Worm (Caenorhabditis elegans) whole organism, late embryonic: ENCODE data around the gene str-221.
A peak's percentile ranks its signal among the peaks of the same experiment; 100 is the strongest.

Source experiments
- F13H6.1 ChIP-seq: sonication (generic microtip); optimal IDR thresholded peaks from 2 replicates; lab custom pipeline; 2016; ENCODE audit warnings: missing genetic modification characterization, missing compliant biosample characterization
- K02D7.2 ChIP-seq: sonication (generic microtip); optimal IDR thresholded peaks from 2 replicates; lab custom pipeline; 2017; ENCODE audit warnings: mild to moderate bottlenecking, missing genetic modification characterization, missing compliant biosample characterization
- T23F11.4 ChIP-seq: fragments of 200-800 bp; sonication (Bioruptor generic); optimal IDR thresholded peaks from 2 replicates; lab custom pipeline; 2018; ENCODE audit warnings: mild to moderate bottlenecking, missing genetic modification characterization, missing compliant biosample characterization
- ahr-1 ChIP-seq: sonication (generic microtip); optimal IDR thresholded peaks from 2 replicates; lab custom pipeline; 2016; ENCODE audit warnings: missing genetic modification characterization, missing compliant biosample characterization
- ceh-18 ChIP-seq: sonication (generic microtip); optimal IDR thresholded peaks from 2 replicates; lab custom pipeline; 2016; ENCODE audit warnings: missing genetic modification characterization, missing compliant biosample characterization
- ceh-19 ChIP-seq: fragments of 200-800 bp; sonication (Bioruptor generic); optimal IDR thresholded peaks from 2 replicates; lab custom pipeline; 2018; ENCODE audit warnings: mild to moderate bottlenecking, missing genetic modification characterization, missing compliant biosample characterization
- ceh-22 ChIP-seq: sonication (generic microtip); optimal IDR thresholded peaks from 2 replicates; lab custom pipeline; 2017; ENCODE audit warnings: missing biosample characterization, missing genetic modification characterization
- ceh-24 ChIP-seq: sonication (generic microtip); optimal IDR thresholded peaks from 2 replicates; lab custom pipeline; 2016; ENCODE audit warnings: mild to moderate bottlenecking, missing genetic modification characterization, missing compliant biosample characterization
- ceh-31 ChIP-seq: sonication (generic microtip); optimal IDR thresholded peaks from 2 replicates; lab custom pipeline; 2016; ENCODE audit warnings: missing genetic modification characterization, missing compliant biosample characterization
- ceh-34 ChIP-seq: sonication (generic microtip); optimal IDR thresholded peaks from 2 replicates; lab custom pipeline; 2016; ENCODE audit warnings: mild to moderate bottlenecking, missing genetic modification characterization, missing compliant biosample characterization
- ceh-48 ChIP-seq: sonication (generic microtip); optimal IDR thresholded peaks from 2 replicates; lab custom pipeline; 2016; ENCODE audit warnings: missing genetic modification characterization, inconsistent platforms, missing compliant biosample characterization
- ceh-6 ChIP-seq: fragments of 200-800 bp; sonication (Bioruptor generic); optimal IDR thresholded peaks from 2 replicates; lab custom pipeline; 2018; ENCODE audit warnings: mild to moderate bottlenecking, missing genetic modification characterization, missing compliant biosample characterization
- che-1 ChIP-seq: sonication (generic microtip); optimal IDR thresholded peaks from 2 replicates; lab custom pipeline; 2016; ENCODE audit warnings: mild to moderate bottlenecking, missing genetic modification characterization, missing compliant biosample characterization
- dmd-4 ChIP-seq: sonication (generic microtip); optimal IDR thresholded peaks from 2 replicates; lab custom pipeline; 2016; ENCODE audit warnings: borderline replicate concordance, missing genetic modification characterization, missing compliant biosample characterization
- dve-1 ChIP-seq: sonication (generic microtip); optimal IDR thresholded peaks from 2 replicates; lab custom pipeline; 2017; ENCODE audit warnings: antibody characterized with exemption, mild to moderate bottlenecking, missing genetic modification characterization, missing compliant biosample characterization
- elt-2 ChIP-seq: sonication (generic microtip); optimal IDR thresholded peaks from 2 replicates; lab custom pipeline; 2016; ENCODE audit warnings: missing genetic modification reagents, missing genetic modification characterization, missing compliant biosample characterization
- elt-4 ChIP-seq: sonication (generic microtip); optimal IDR thresholded peaks from 2 replicates; lab custom pipeline; 2016; ENCODE audit warnings: missing genetic modification characterization, missing compliant biosample characterization
- eyg-1 ChIP-seq: sonication (generic microtip); optimal IDR thresholded peaks from 2 replicates; lab custom pipeline; 2016; ENCODE audit warnings: missing genotype, missing genetic modification characterization, missing compliant biosample characterization
- hlh-30 ChIP-seq: sonication (generic microtip); optimal IDR thresholded peaks from 2 replicates; lab custom pipeline; 2017; ENCODE audit warnings: antibody characterized with exemption, missing genetic modification characterization, missing compliant biosample characterization; ENCODE audit not compliant: insufficient read depth
- hlh-6 ChIP-seq: sonication (generic microtip); optimal IDR thresholded peaks from 2 replicates; lab custom pipeline; 2016; ENCODE audit warnings: missing genotype, missing genetic modification characterization, missing compliant biosample characterization
- hlh-8 ChIP-seq: sonication (generic microtip); optimal IDR thresholded peaks from 2 replicates; lab custom pipeline; 2016; ENCODE audit warnings: missing genotype, missing genetic modification characterization, missing compliant biosample characterization
- lin-11 ChIP-seq: fragments of 200-800 bp; sonication (Bioruptor generic); optimal IDR thresholded peaks from 2 replicates; lab custom pipeline; 2018; ENCODE audit warnings: mild to moderate bottlenecking, missing genetic modification characterization, missing compliant biosample characterization
- mec-3 ChIP-seq: sonication (generic microtip); optimal IDR thresholded peaks from 2 replicates; lab custom pipeline; 2016; ENCODE audit warnings: borderline replicate concordance, missing genetic modification characterization, missing compliant biosample characterization
- nfya-1 ChIP-seq: sonication (generic microtip); optimal IDR thresholded peaks from 2 replicates; lab custom pipeline; 2017; ENCODE audit warnings: missing genetic modification characterization, mild to moderate bottlenecking, missing compliant biosample characterization, antibody characterized with exemption, moderate library complexity
- nhr-11 ChIP-seq: fragments of 150-350 bp; optimal IDR thresholded peaks from 2 replicates; lab custom pipeline; 2014; ENCODE audit warnings: missing biosample characterization, missing genetic modification characterization
- nhr-232 ChIP-seq: sonication (generic microtip); optimal IDR thresholded peaks from 2 replicates; lab custom pipeline; 2016; ENCODE audit warnings: missing genetic modification characterization, missing compliant biosample characterization
- npax-4 ChIP-seq: sonication (generic microtip); optimal IDR thresholded peaks from 2 replicates; lab custom pipeline; 2016; ENCODE audit warnings: missing genetic modification characterization, missing compliant biosample characterization
- pax-1 ChIP-seq: fragments of 150-350 bp; optimal IDR thresholded peaks from 2 replicates; lab custom pipeline; 2014; ENCODE audit warnings: missing biosample characterization, missing genetic modification characterization
- pha-4 ChIP-seq: fragments of 150-350 bp; optimal IDR thresholded peaks from 2 replicates; lab custom pipeline; 2018; ENCODE audit warnings: missing biosample characterization, missing genetic modification reagents, missing genetic modification characterization
- pros-1 ChIP-seq: fragments of 150-350 bp; optimal IDR thresholded peaks from 2 replicates; lab custom pipeline; 2014; ENCODE audit warnings: missing biosample characterization, missing genetic modification reagents, missing genetic modification characterization
- ref-2 ChIP-seq: sonication (generic microtip); optimal IDR thresholded peaks from 2 replicates; lab custom pipeline; 2016; ENCODE audit warnings: missing genetic modification characterization, missing compliant biosample characterization
- rnt-1 ChIP-seq: sonication (generic microtip); optimal IDR thresholded peaks from 2 replicates; lab custom pipeline; 2016; ENCODE audit warnings: missing genetic modification characterization, missing compliant biosample characterization
- sdc-2 ChIP-seq: sonication (generic microtip); optimal IDR thresholded peaks from 2 replicates; lab custom pipeline; 2016; ENCODE audit warnings: missing genotype, missing genetic modification characterization, missing compliant biosample characterization
- sox-4 ChIP-seq: sonication (generic microtip); optimal IDR thresholded peaks from 2 replicates; lab custom pipeline; 2017; ENCODE audit warnings: mild to moderate bottlenecking, missing genetic modification characterization, inconsistent platforms, missing compliant biosample characterization
- syd-9 ChIP-seq: sonication (generic microtip); optimal IDR thresholded peaks from 2 replicates; lab custom pipeline; 2016; ENCODE audit warnings: mild to moderate bottlenecking, missing genetic modification characterization, moderate library complexity, missing compliant biosample characterization
- tbx-2 ChIP-seq: sonication (generic microtip); optimal IDR thresholded peaks from 2 replicates; lab custom pipeline; 2016; ENCODE audit warnings: missing genetic modification characterization, missing compliant biosample characterization
- tbx-7 ChIP-seq: sonication (generic microtip); optimal IDR thresholded peaks from 2 replicates; lab custom pipeline; 2016; ENCODE audit warnings: missing genotype, missing genetic modification characterization, missing compliant biosample characterization
- ttx-3 ChIP-seq: sonication (generic microtip); optimal IDR thresholded peaks from 2 replicates; lab custom pipeline; 2016; ENCODE audit warnings: missing genetic modification reagents, missing genetic modification characterization, missing compliant biosample characterization
- unc-3 ChIP-seq, 2 experiments: fragments of 200-800 bp in 1 of 2; sonication (Bioruptor generic) in 1 of 2; sonication (generic microtip) in 1 of 2; conservative IDR thresholded peaks in 1 of 2; optimal IDR thresholded peaks in 1 of 2; 2 replicates each; pipeline versions ENCODE4 v1.3.6 to Lab custom; 2016 to 2022; ENCODE audit warnings: missing compliant biosample characterization in 2 of 2, missing genetic modification characterization in 2 of 2, missing genetic modification reagents in 1 of 2
- unc-42 ChIP-seq: sonication (generic microtip); optimal IDR thresholded peaks from 2 replicates; lab custom pipeline; 2016; ENCODE audit warnings: missing genotype, missing genetic modification characterization, missing compliant biosample characterization
- zip-5 ChIP-seq: sonication (generic microtip); optimal IDR thresholded peaks from 2 replicates; lab custom pipeline; 2016; ENCODE audit warnings: missing genetic modification characterization, missing compliant biosample characterization
- ztf-16 ChIP-seq: sonication (generic microtip); optimal IDR thresholded peaks from 2 replicates; lab custom pipeline; 2017; ENCODE audit warnings: missing genetic modification characterization, missing compliant biosample characterization

The str-221 gene

DNA sequence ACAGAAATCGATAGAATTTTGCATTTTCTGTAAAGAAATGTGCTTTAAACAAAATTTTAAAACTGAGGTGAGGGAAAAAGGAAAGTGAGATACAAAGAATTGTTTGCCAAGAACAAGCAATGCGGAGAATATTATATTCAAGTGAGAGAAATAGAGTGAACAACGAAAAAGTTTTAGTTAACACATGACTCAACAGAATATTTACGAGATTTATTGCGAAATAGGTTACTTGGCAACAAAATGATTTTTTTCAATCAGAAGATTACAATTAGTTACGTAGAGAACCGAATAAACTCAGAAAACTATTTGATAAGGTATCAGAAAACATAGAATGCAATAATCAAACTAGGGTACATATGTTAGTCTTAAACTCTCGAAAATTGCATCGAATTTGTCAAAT, 18.6 kb upstream of the str-221 start, which contains the start of gene nhr-117:
nhr-117 (minus strand) TSS at position 27 of the 400 bp plus-strand sequence.
- TF ChIP-seq zip-5 (tag; lab: Kevin White, UChicago) = no peak
- no peak for TF ChIP-seq pros-1
- TF ChIP-seq, all 69 proteins: peak for 0

DNA sequence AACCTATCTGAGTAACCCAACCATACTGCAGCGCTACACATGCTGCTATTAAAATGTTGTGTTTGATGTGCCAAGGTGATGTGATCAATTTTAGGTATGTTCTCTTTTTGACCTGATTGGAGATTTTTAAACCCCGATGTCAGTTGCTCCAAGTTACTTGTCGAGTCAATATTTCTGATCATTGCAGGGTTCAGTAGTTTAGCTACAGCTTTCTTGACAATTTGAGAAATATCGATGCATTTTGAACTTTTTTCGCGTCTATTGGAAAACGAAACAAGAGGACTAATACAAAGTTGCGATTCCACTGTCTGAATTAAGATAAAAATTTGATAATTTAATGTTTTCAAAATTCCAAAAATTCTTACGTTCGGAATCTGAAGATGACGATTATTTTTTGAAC, 16.7 kb upstream of the str-221 start:
- TF ChIP-seq hlh-6 (no peak), ceh-22 (no peak), ahr-1 (tag; lab: Kevin White, UChicago) (no peak), tbx-7 (tag; lab: Kevin White, UChicago) (no peak), nhr-11 (no peak), ceh-19 (GFP tag; lab: Kevin White, UChicago) (no peak), pha-4 (tag; lab: Kevin White, UChicago) (no peak), hlh-8 (tag; lab: Kevin White, UChicago) (no peak), nhr-232 (tag; lab: Kevin White, UChicago) (no peak), elt-2 (tag; lab: Kevin White, UChicago) (no peak), sdc-2 (tag; lab: Kevin White, UChicago) (no peak), K02D7.2 (tag; lab: Kevin White, UChicago) (no peak), ceh-24 (no peak), mec-3 (tag; lab: Kevin White, UChicago) (no peak), unc-42 (no peak)

DNA sequence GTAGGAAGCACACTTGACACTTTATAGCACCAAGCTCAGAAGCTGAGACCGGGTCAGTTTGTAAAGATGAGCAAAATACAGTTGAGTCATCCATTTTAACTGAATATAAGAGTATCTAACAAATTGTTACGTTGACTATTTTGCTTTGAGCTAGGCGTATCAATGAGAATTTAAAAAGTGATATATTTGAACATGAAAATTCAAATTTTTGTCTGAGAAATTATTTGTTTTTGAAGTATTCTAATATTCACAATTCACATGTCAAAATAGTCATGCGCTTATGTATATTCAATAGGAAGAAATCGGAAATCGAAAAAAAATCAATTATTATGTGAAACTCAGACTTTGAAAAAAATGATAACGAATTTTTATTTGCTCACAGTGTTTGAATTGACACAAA, 15.8 kb upstream of the str-221 start, which contains the start of gene nhr-110:
nhr-110 (minus strand) TSS at position 101 of the 400 bp plus-strand sequence.
- TF ChIP-seq hlh-30 (no peak), pha-4 (tag; lab: Kevin White, UChicago) (no peak)

DNA sequence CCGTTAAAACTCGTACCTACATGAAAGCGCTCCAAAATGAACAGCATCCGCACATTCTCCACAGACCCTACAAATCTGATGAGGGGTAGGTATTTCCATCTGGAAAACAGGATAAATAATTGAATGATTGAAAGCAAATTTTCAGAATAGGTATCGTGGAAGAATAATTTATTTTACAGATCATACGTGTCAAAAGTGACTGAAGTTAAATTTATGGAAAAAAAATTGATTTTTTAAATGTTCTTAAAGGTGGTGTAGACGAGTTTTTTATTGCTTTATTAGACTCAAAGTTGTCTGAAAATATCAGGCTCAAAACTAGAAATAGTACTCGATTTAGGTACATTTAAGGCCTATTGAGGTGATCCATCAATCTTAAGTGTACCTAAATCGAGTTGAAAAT, 13.4 kb upstream of the str-221 start, which contains the start of gene nhr-237:
nhr-237 (minus strand) TSS at position 101 of the 400 bp plus-strand sequence.
- TF ChIP-seq rnt-1 (no peak), lin-11 (no peak), ceh-48 (tag; lab: Kevin White, UChicago) (no peak), hlh-30 (no peak), dmd-4 (no peak), npax-4 (tag; lab: Kevin White, UChicago) (no peak), ztf-16 (tag; lab: Kevin White, UChicago) (no peak), elt-4 (tag; lab: Kevin White, UChicago) (no peak), T23F11.4 (GFP tag; lab: Kevin White, UChicago) (no peak), syd-9 (no peak), ttx-3 (tag; lab: Kevin White, UChicago) (no peak), ceh-31 (tag; lab: Kevin White, UChicago) (no peak), ceh-34 (tag; lab: Kevin White, UChicago) (no peak), ceh-6 (GFP tag; lab: Kevin White, UChicago) (no peak), che-1 (tag; lab: Kevin White, UChicago) (no peak)

DNA sequence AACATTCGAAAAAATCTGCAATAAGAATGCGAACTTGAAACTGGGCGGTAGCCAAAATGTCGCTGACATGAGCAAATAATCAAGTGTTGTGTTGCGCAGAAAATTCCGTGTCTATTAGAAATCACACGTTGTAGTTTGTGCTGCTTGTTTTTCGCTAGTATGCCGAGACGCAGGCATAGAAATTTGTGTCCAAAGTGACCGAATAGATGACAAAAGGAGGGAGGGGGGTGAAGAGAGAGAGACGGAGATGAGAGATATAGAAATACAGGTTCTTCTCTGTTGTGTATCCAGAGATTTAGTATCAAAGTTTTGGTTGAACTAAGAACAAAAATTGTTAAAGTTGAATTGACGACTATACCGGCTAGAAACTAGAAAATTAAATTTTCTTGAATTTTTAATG, 12.8 kb upstream of the str-221 start:
- no peak for TF ChIP-seq eyg-1 (tag; lab: Kevin White, UChicago)
- no peak for TF ChIP-seq unc-3 (GFP tag; conservative IDR thresholded peaks at IDR 0.05; lab: Robert Waterston, UW)
- no peak for TF ChIP-seq unc-3 (tag; optimal IDR thresholded peaks at IDR 0.05; lab: Kevin White, UChicago)
- no peak for TF ChIP-seq ceh-22
- TF ChIP-seq nfya-1 = peak; percentile 25
- TF ChIP-seq dve-1 = peak; percentile 38
- TF ChIP-seq sox-4 (tag; lab: Kevin White, UChicago) = no peak
- no peak for TF ChIP-seq npax-4 (tag; lab: Kevin White, UChicago)
- peak; percentile 10 for TF ChIP-seq tbx-2 (tag; lab: Kevin White, UChicago)
- peak; percentile 0 for TF ChIP-seq ceh-18 (tag; lab: Kevin White, UChicago)
- no peak for TF ChIP-seq ref-2
- TF ChIP-seq F13H6.1 (tag; lab: Kevin White, UChicago) = peak; percentile 62
- TF ChIP-seq pax-1 (tag; lab: Kevin White, UChicago) = no peak
- TF ChIP-seq lin-11 = no peak
